Fruit fly (Drosophila melanogaster) whole organism, embryonic: ENCODE measurements around the gene CG7065.
A peak's percentile ranks its signal among the peaks of the same experiment; 100 is the strongest.

Experiments
- Atf-2 ChIP-seq: fragments of 200-800 bp; sonication (Bioruptor generic); optimal IDR thresholded peaks from 2 replicates; lab custom pipeline; 2016; ENCODE audit warnings: missing biosample characterization, missing genetic modification characterization
- Bgb ChIP-seq: fragments of 200-800 bp; sonication (Bioruptor generic); IDR thresholded peaks from 2 replicates; pipeline ENCODE4 v1.3.6; 2022; ENCODE audit warnings: missing biosample characterization, missing genetic modification characterization; ENCODE audit not compliant: partially characterized antibody
- C15 ChIP-seq: fragments of 200-800 bp; sonication (Bioruptor generic); IDR thresholded peaks from 3 replicates; pipeline ENCODE4 v1.3.6; 2022; ENCODE audit warnings: missing biosample characterization, missing genetic modification characterization
- CG10147 ChIP-seq: fragments of 200-800 bp; sonication (Bioruptor generic); optimal IDR thresholded peaks from 2 replicates; lab custom pipeline; 2019; ENCODE audit warnings: missing biosample characterization, mild to moderate bottlenecking, missing genetic modification characterization, moderate library complexity
- CG10267 ChIP-seq: fragments of 200-800 bp; sonication (Bioruptor generic); optimal IDR thresholded peaks from 2 replicates; lab custom pipeline; 2018; ENCODE audit warnings: missing biosample characterization, mild to moderate bottlenecking, missing genetic modification characterization, moderate library complexity
- CG10979 ChIP-seq: fragments of 200-800 bp; sonication (Bioruptor generic); optimal IDR thresholded peaks from 2 replicates; lab custom pipeline; 2018; ENCODE audit warnings: missing biosample characterization, mild to moderate bottlenecking, missing genetic modification characterization, moderate library complexity
- CG12071 ChIP-seq: fragments of 200-800 bp; sonication (Bioruptor generic); optimal IDR thresholded peaks from 3 replicates; lab custom pipeline; 2018; ENCODE audit warnings: missing biosample characterization, mild to moderate bottlenecking, missing genetic modification characterization
- CG12236 ChIP-seq: fragments of 200-800 bp; sonication (Bioruptor generic); optimal IDR thresholded peaks from 2 replicates; lab custom pipeline; 2016; ENCODE audit warnings: missing biosample characterization, missing genetic modification characterization
- CG1233 ChIP-seq: fragments of 200-800 bp; sonication (Bioruptor generic); optimal IDR thresholded peaks from 4 replicates; lab custom pipeline; 2018; ENCODE audit warnings: missing biosample characterization, mild to moderate bottlenecking, missing genetic modification characterization
- CG12659 ChIP-seq: fragments of 200-800 bp; sonication (Bioruptor generic); optimal IDR thresholded peaks from 3 replicates; lab custom pipeline; 2017; ENCODE audit warnings: mild to moderate bottlenecking, missing biosample characterization, missing genetic modification reagents, missing genetic modification characterization
- CG14965 ChIP-seq: fragments of 200-800 bp; sonication (Bioruptor generic); optimal IDR thresholded peaks from 2 replicates; lab custom pipeline; 2016; ENCODE audit warnings: missing biosample characterization, missing genetic modification characterization, borderline replicate concordance
- CG1529 ChIP-seq: fragments of 200-800 bp; sonication (Bioruptor generic); optimal IDR thresholded peaks from 3 replicates; lab custom pipeline; 2018; ENCODE audit warnings: missing biosample characterization, missing genetic modification characterization
- CG17359 ChIP-seq: fragments of 200-800 bp; sonication (Bioruptor generic); optimal IDR thresholded peaks from 3 replicates; lab custom pipeline; 2018; ENCODE audit warnings: missing biosample characterization, mild to moderate bottlenecking, missing genetic modification characterization, moderate library complexity
- CG17829 ChIP-seq: fragments of 200-800 bp; optimal IDR thresholded peaks from 2 replicates; lab custom pipeline; 2019; ENCODE audit warnings: missing biosample characterization, mild to moderate bottlenecking, missing genetic modification characterization, moderate library complexity
- CG17912 ChIP-seq: fragments of 200-800 bp; sonication (Bioruptor generic); optimal IDR thresholded peaks from 2 replicates; lab custom pipeline; 2018; ENCODE audit warnings: missing biosample characterization, mild to moderate bottlenecking, missing genetic modification characterization
- CG18764 ChIP-seq: fragments of 200-800 bp; sonication (Bioruptor generic); optimal IDR thresholded peaks from 3 replicates; lab custom pipeline; 2016; ENCODE audit warnings: missing biosample characterization, missing genetic modification characterization
- CG3726 ChIP-seq: fragments of 200-800 bp; sonication (Bioruptor generic); IDR thresholded peaks from 3 replicates; pipeline ENCODE4, ENCODE4 v1.3.6; 2022; ENCODE audit warnings: missing biosample characterization, missing genetic modification characterization
- CG4617 ChIP-seq: fragments of 200-800 bp; sonication (Bioruptor generic); optimal IDR thresholded peaks from 3 replicates; lab custom pipeline; 2016; ENCODE audit warnings: missing biosample characterization, missing genetic modification characterization, borderline replicate concordance
- CG5245 ChIP-seq: fragments of 200-800 bp; sonication (Bioruptor generic); optimal IDR thresholded peaks from 3 replicates; lab custom pipeline; 2016; ENCODE audit warnings: missing biosample characterization, missing genetic modification characterization
- CG6765 ChIP-seq: fragments of 200-800 bp; sonication (Bioruptor generic); optimal IDR thresholded peaks from 3 replicates; lab custom pipeline; 2017; ENCODE audit warnings: missing biosample characterization, mild to moderate bottlenecking, missing genetic modification characterization
- CG7786 ChIP-seq: fragments of 200-800 bp; sonication (Bioruptor generic); optimal IDR thresholded peaks from 2 replicates; lab custom pipeline; 2016; ENCODE audit warnings: missing biosample characterization, missing genetic modification characterization
- CG9876 ChIP-seq: fragments of 200-800 bp; sonication (Bioruptor generic); optimal IDR thresholded peaks from 2 replicates; lab custom pipeline; 2016; ENCODE audit warnings: missing biosample characterization, missing genetic modification characterization
- H2.0 ChIP-seq: fragments of 200-800 bp; sonication (Bioruptor generic); IDR thresholded peaks from 2 replicates; pipeline ENCODE4 v1.3.6; 2022; ENCODE audit warnings: missing biosample characterization, missing genetic modification characterization
- HLH3B ChIP-seq: fragments of 200-800 bp; sonication (Bioruptor generic); IDR thresholded peaks from 2 replicates; pipeline ENCODE4 v1.3.6; 2022; ENCODE audit warnings: missing biosample characterization, missing genetic modification characterization
- Lhr ChIP-seq: fragments of 200-800 bp; sonication (Bioruptor generic); optimal IDR thresholded peaks from 3 replicates; lab custom pipeline; 2017; ENCODE audit warnings: mild to moderate bottlenecking, missing biosample characterization, missing genetic modification reagents, missing genetic modification characterization
- Nf-YA ChIP-seq: fragments of 200-800 bp; sonication (Bioruptor generic); IDR thresholded peaks from 2 replicates; pipeline ENCODE4 v1.3.6; 2022; ENCODE audit warnings: missing biosample characterization, missing genetic modification characterization
- Xbp1 ChIP-seq: fragments of 200-800 bp; sonication (Bioruptor generic); optimal IDR thresholded peaks from 3 replicates; lab custom pipeline; 2016; ENCODE audit warnings: missing biosample characterization, mild to moderate bottlenecking, missing genetic modification characterization
- aop ChIP-seq: fragments of 200-800 bp; sonication (Bioruptor generic); IDR thresholded peaks from 2 replicates; pipeline ENCODE4 v1.3.6; 2022; ENCODE audit warnings: missing biosample characterization, missing genetic modification characterization
- chn ChIP-seq: fragments of 200-800 bp; sonication (Bioruptor generic); optimal IDR thresholded peaks from 2 replicates; lab custom pipeline; 2016; ENCODE audit warnings: missing biosample characterization, missing genetic modification characterization
- crol ChIP-seq: fragments of 200-800 bp; sonication (Bioruptor generic); IDR thresholded peaks from 2 replicates; pipeline ENCODE4 v1.3.6; 2022; ENCODE audit warnings: missing biosample characterization, missing genetic modification characterization
- dysf ChIP-seq: fragments of 200-800 bp; sonication (Bioruptor generic); IDR thresholded peaks from 3 replicates; pipeline ENCODE4 v1.3.6; 2022; ENCODE audit warnings: missing biosample characterization, missing genetic modification characterization
- ems ChIP-seq: fragments of 200-800 bp; sonication (Bioruptor generic); optimal IDR thresholded peaks from 3 replicates; lab custom pipeline; 2016; ENCODE audit warnings: missing biosample characterization, missing genetic modification characterization
- en ChIP-seq: fragments of 200-800 bp; sonication (Bioruptor generic); optimal IDR thresholded peaks from 2 replicates; lab custom pipeline; 2016; ENCODE audit warnings: missing biosample characterization, missing genetic modification characterization
- eve ChIP-seq, 2 experiments: fragments of >200 bp; optimal IDR thresholded peaks; 2 replicates each; lab custom pipeline; 2017; ENCODE audit warnings: missing biosample characterization in 2 of 2, missing genetic modification characterization in 2 of 2
- ewg ChIP-seq: fragments of 200-800 bp; sonication (Bioruptor generic); optimal IDR thresholded peaks from 3 replicates; lab custom pipeline; 2017; ENCODE audit warnings: mild to moderate bottlenecking, missing biosample characterization, missing genetic modification reagents, missing genetic modification characterization
- gcm ChIP-seq: fragments of 200-800 bp; sonication (Bioruptor generic); optimal IDR thresholded peaks from 2 replicates; lab custom pipeline; 2019; ENCODE audit warnings: missing biosample characterization, mild to moderate bottlenecking, missing genetic modification characterization, moderate library complexity
- gsb ChIP-seq: fragments of 200-800 bp; sonication (Bioruptor generic); IDR thresholded peaks from 2 replicates; pipeline ENCODE4 v1.3.6; 2022; ENCODE audit warnings: missing biosample characterization, missing genetic modification characterization
- gsb-n ChIP-seq: fragments of 200-800 bp; sonication (Bioruptor generic); optimal IDR thresholded peaks from 3 replicates; lab custom pipeline; 2018; ENCODE audit warnings: missing biosample characterization, mild to moderate bottlenecking, missing genetic modification characterization
- hth ChIP-seq: fragments of >200 bp; optimal IDR thresholded peaks from 2 replicates; lab custom pipeline; 2017; ENCODE audit warnings: inconsistent platforms
- jumu ChIP-seq: fragments of 200-800 bp; sonication (Bioruptor generic); optimal IDR thresholded peaks from 3 replicates; lab custom pipeline; 2016; ENCODE audit warnings: missing biosample characterization, missing genetic modification characterization
- nmo ChIP-seq: fragments of 200-800 bp; sonication (Bioruptor generic); optimal IDR thresholded peaks from 2 replicates; lab custom pipeline; 2018; ENCODE audit warnings: missing biosample characterization, mild to moderate bottlenecking, missing genetic modification characterization, moderate library complexity
- otp ChIP-seq: fragments of 200-800 bp; sonication (Bioruptor generic); IDR thresholded peaks from 3 replicates; pipeline ENCODE4, ENCODE4 v1.3.6; 2022; ENCODE audit warnings: missing biosample characterization, missing genetic modification characterization
- pum ChIP-seq: fragments of 200-800 bp; sonication (Bioruptor generic); optimal IDR thresholded peaks from 2 replicates; lab custom pipeline; 2016; ENCODE audit warnings: missing biosample characterization, missing genetic modification characterization
- ro ChIP-seq: fragments of 200-800 bp; sonication (Bioruptor generic); IDR thresholded peaks from 2 replicates; pipeline ENCODE4 v1.3.6; 2022; ENCODE audit warnings: missing biosample characterization, missing genetic modification characterization
- sens-2 ChIP-seq: fragments of 200-800 bp; sonication (Bioruptor generic); IDR thresholded peaks from 2 replicates; pipeline ENCODE4 v1.3.6; 2022; ENCODE audit warnings: missing biosample characterization, missing genetic modification characterization
- stwl ChIP-seq: fragments of 200-800 bp; sonication (Bioruptor generic); optimal IDR thresholded peaks from 3 replicates; lab custom pipeline; 2018; ENCODE audit warnings: missing biosample characterization, mild to moderate bottlenecking, missing genetic modification characterization, moderate library complexity
- ttk ChIP-seq: fragments of 200-800 bp; sonication (Bioruptor generic); IDR thresholded peaks from 2 replicates; pipeline ENCODE4 v2.1.2; 2022; ENCODE audit warnings: missing biosample characterization, missing genetic modification characterization
- tup ChIP-seq: fragments of 200-800 bp; sonication (Bioruptor generic); optimal IDR thresholded peaks from 2 replicates; lab custom pipeline; 2016; ENCODE audit warnings: missing biosample characterization, mild to moderate bottlenecking, missing genetic modification characterization, moderate library complexity
- twi ChIP-seq: fragments of 200-800 bp; optimal IDR thresholded peaks from 2 replicates; lab custom pipeline; 2019; ENCODE audit warnings: missing biosample characterization, mild to moderate bottlenecking, missing genetic modification characterization, moderate library complexity
- zfh1 ChIP-seq: fragments of 200-800 bp; sonication (Bioruptor generic); IDR thresholded peaks from 3 replicates; pipeline ENCODE4 v1.3.6; 2022; ENCODE audit warnings: missing biosample characterization, missing genetic modification characterization

Gene CG7065

dm6 chrX:9164510-9165506 lies 22.5 kb downstream of the CG7065 start (continued):
- TF ChIP-seq CG14965 (GFP tag; lab: Kevin White, UChicago) (no peak), aop (no peak), crol (GFP tag; lab: Robert Waterston, UW) (0 out of 2 replicates have a peak, but pooled peaks have one; percentile 10), ems (no peak), CG12071 (GFP tag; lab: Kevin White, UChicago) (no peak), gcm (GFP tag; lab: Kevin White, UChicago) (no peak), Bgb (GFP tag; lab: Robert Waterston, UW) (no peak), otp (no peak), pum (GFP tag; lab: Kevin White, UChicago) (no peak), C15 (GFP tag; lab: Robert Waterston, UW) (no peak), zfh1 (GFP tag; lab: Robert Waterston, UW) (0 out of 3 replicates have a peak, but pooled peaks have one; percentile 11), CG7786 (GFP tag; lab: Kevin White, UChicago) (no peak), HLH3B (GFP tag; lab: Robert Waterston, UW) (no peak), jumu (GFP tag; lab: Kevin White, UChicago) (no peak), CG17829 (tag; lab: Kevin White, UChicago) (no peak), CG12659 (GFP tag; lab: Kevin White, UChicago) (no peak), hth (lab: Kevin White, UChicago) (no peak), CG17359 (tag; lab: Kevin White, UChicago) (no peak), en (GFP tag; lab: Kevin White, UChicago) (no peak), gsb-n (tag; lab: Kevin White, UChicago) (no peak), CG9876 (GFP tag; lab: Kevin White, UChicago) (no peak), twi (no peak), chn (GFP tag; lab: Kevin White, UChicago) (no peak), dysf (no peak), Xbp1 (GFP tag; lab: Kevin White, UChicago) (no peak), CG1233 (GFP tag; lab: Kevin White, UChicago) (no peak), CG10267 (tag; lab: Kevin White, UChicago) (no peak), Lhr (no peak), Nf-YA (GFP tag; lab: Robert Waterston, UW) (no peak), tup (GFP tag; lab: Kevin White, UChicago) (no peak), H2.0 (no peak), eve (GFP tag; optimal IDR thresholded peaks at IDR 0.05; lab: Kevin White, UChicago) (no peak), CG18764 (no peak), CG1529 (no peak), ro (GFP tag; lab: Robert Waterston, UW) (no peak), sens-2 (GFP tag; lab: Robert Waterston, UW) (no peak), gsb (GFP tag; lab: Robert Waterston, UW) (no peak), CG10147 (GFP tag; lab: Kevin White, UChicago) (no peak), CG4617 (GFP tag; lab: Kevin White, UChicago) (no peak), ewg (GFP tag; lab: Kevin White, UChicago) (peak; percentile 74), stwl (no peak), CG6765 (GFP tag; lab: Kevin White, UChicago) (peak; percentile 14), CG3726 (no peak), Atf-2 (GFP tag; lab: Kevin White, UChicago) (no peak), ttk (GFP tag; lab: Robert Waterston, UW) (no peak), nmo (GFP tag; lab: Kevin White, UChicago) (no peak), CG17912 (GFP tag; lab: Kevin White, UChicago) (no peak), CG10979 (tag; lab: Kevin White, UChicago) (no peak), CG12236 (GFP tag; lab: Kevin White, UChicago) (no peak), CG5245 (no peak)
